Worm (Caenorhabditis elegans) whole organism, L3 larva: Measurements from ENCODE around the gene K10B2.4.
A peak's percentile ranks its signal among the peaks of the same experiment; 100 is the strongest.

Experiments used
- R02D3.7 ChIP-seq: fragments of 150-350 bp; optimal IDR thresholded peaks from 2 replicates; lab custom pipeline; 2014; ENCODE audit warnings: missing biosample characterization, missing genetic modification characterization
- ZK546.5 ChIP-seq: sonication (generic microtip); optimal IDR thresholded peaks from 2 replicates; lab custom pipeline; 2017; ENCODE audit warnings: missing biosample characterization, missing genetic modification characterization
- ceh-16 ChIP-seq: sonication (generic microtip); optimal IDR thresholded peaks from 2 replicates; lab custom pipeline; 2017; ENCODE audit warnings: missing biosample characterization, missing genetic modification characterization
- ceh-28 ChIP-seq: fragments of 150-350 bp; optimal IDR thresholded peaks from 2 replicates; lab custom pipeline; 2014; ENCODE audit warnings: missing biosample characterization, missing genetic modification reagents, missing genetic modification characterization
- ceh-82 ChIP-seq: fragments of 150-350 bp; optimal IDR thresholded peaks from 2 replicates; lab custom pipeline; 2014; ENCODE audit warnings: missing biosample characterization, missing genetic modification characterization
- ceh-9 ChIP-seq: sonication (generic microtip); optimal IDR thresholded peaks from 2 replicates; lab custom pipeline; 2018; ENCODE audit warnings: missing biosample characterization, missing genetic modification characterization
- daf-12 ChIP-seq: fragments of 150-350 bp; optimal IDR thresholded peaks from 2 replicates; lab custom pipeline; 2014; ENCODE audit warnings: missing biosample characterization, missing genetic modification reagents, missing genetic modification characterization
- elt-1 ChIP-seq: fragments of 150-350 bp; optimal IDR thresholded peaks from 2 replicates; lab custom pipeline; 2014; ENCODE audit warnings: missing biosample characterization, missing genetic modification characterization
- elt-2 ChIP-seq: sonication (generic microtip); optimal IDR thresholded peaks from 2 replicates; lab custom pipeline; 2016; ENCODE audit warnings: missing genetic modification reagents, mild to moderate bottlenecking, missing genetic modification characterization, missing compliant biosample characterization
- elt-3 ChIP-seq, 3 experiments: fragments of 150-350 bp in 1 of 3; sonication (generic microtip) in 2 of 3; optimal IDR thresholded peaks; 2 replicates in 2 of 3; 4 replicates in 1 of 3; lab custom pipeline; 2014 to 2017; ENCODE audit warnings: missing biosample characterization in 3 of 3, missing genetic modification characterization in 3 of 3
- eor-1 ChIP-seq, 2 experiments: fragments of 150-350 bp; optimal IDR thresholded peaks; 2 replicates each; lab custom pipeline; 2014 to 2018; ENCODE audit warnings: missing biosample characterization in 2 of 2, missing genetic modification characterization in 2 of 2
- fkh-10 ChIP-seq: sonication (generic microtip); optimal IDR thresholded peaks from 2 replicates; lab custom pipeline; 2017; ENCODE audit warnings: missing biosample characterization, missing genetic modification reagents, missing genetic modification characterization
- fkh-2 ChIP-seq: fragments of 150-350 bp; optimal IDR thresholded peaks from 2 replicates; lab custom pipeline; 2014; ENCODE audit warnings: missing biosample characterization, missing genetic modification reagents, missing genetic modification characterization
- fos-1 ChIP-seq: fragments of 150-350 bp; optimal IDR thresholded peaks from 2 replicates; lab custom pipeline; 2014; ENCODE audit warnings: missing biosample characterization, missing genetic modification characterization
- hmg-11 ChIP-seq: sonication (generic microtip); optimal IDR thresholded peaks from 2 replicates; lab custom pipeline; 2016; ENCODE audit warnings: missing genetic modification characterization, missing compliant biosample characterization
- lin-15B ChIP-seq: fragments of 150-350 bp; optimal IDR thresholded peaks from 2 replicates; lab custom pipeline; 2014; ENCODE audit warnings: missing biosample characterization, missing genetic modification characterization
- lin-39 ChIP-seq: fragments of 150-350 bp; optimal IDR thresholded peaks from 2 replicates; lab custom pipeline; 2018; ENCODE audit warnings: missing biosample characterization, missing genetic modification reagents, missing genetic modification characterization
- lsy-12 ChIP-seq: sonication (generic microtip); optimal IDR thresholded peaks from 2 replicates; lab custom pipeline; 2016; ENCODE audit warnings: mild to moderate bottlenecking, missing genetic modification characterization, missing compliant biosample characterization
- mdl-1 ChIP-seq: fragments of 150-350 bp; optimal IDR thresholded peaks from 2 replicates; lab custom pipeline; 2014; ENCODE audit warnings: missing biosample characterization, missing genetic modification characterization
- mml-1 ChIP-seq: fragments of 150-350 bp; sonication (generic microtip); optimal IDR thresholded peaks from 3 replicates; lab custom pipeline; 2014; ENCODE audit warnings: missing biosample characterization, missing genetic modification characterization
- nfya-1 ChIP-seq: sonication (generic microtip); optimal IDR thresholded peaks from 2 replicates; lab custom pipeline; 2017; ENCODE audit warnings: missing genetic modification characterization, mild to moderate bottlenecking, missing compliant biosample characterization, antibody characterized with exemption, moderate library complexity; ENCODE audit not compliant: insufficient read depth
- nhr-11 ChIP-seq: fragments of 150-350 bp; optimal IDR thresholded peaks from 2 replicates; lab custom pipeline; 2014; ENCODE audit warnings: missing biosample characterization, missing genetic modification characterization
- nhr-12 ChIP-seq: fragments of 150-350 bp; optimal IDR thresholded peaks from 2 replicates; lab custom pipeline; 2014; ENCODE audit warnings: missing biosample characterization, missing genetic modification characterization
- nhr-23 ChIP-seq: fragments of 150-350 bp; optimal IDR thresholded peaks from 2 replicates; lab custom pipeline; 2014; ENCODE audit warnings: missing biosample characterization, missing genetic modification reagents, missing genetic modification characterization
- nhr-25 ChIP-seq: sonication (generic microtip); optimal IDR thresholded peaks from 2 replicates; lab custom pipeline; 2017; ENCODE audit warnings: missing biosample characterization, missing genetic modification characterization
- nhr-28 ChIP-seq: fragments of 150-350 bp; optimal IDR thresholded peaks from 2 replicates; lab custom pipeline; 2014; ENCODE audit warnings: missing biosample characterization, missing genetic modification characterization
- nhr-43 ChIP-seq: sonication (generic microtip); optimal IDR thresholded peaks from 2 replicates; lab custom pipeline; 2016; ENCODE audit warnings: mild to moderate bottlenecking, missing genetic modification characterization, missing compliant biosample characterization; ENCODE audit not compliant: poor library complexity, severe bottlenecking
- nhr-67 ChIP-seq: fragments of 150-350 bp; optimal IDR thresholded peaks from 2 replicates; lab custom pipeline; 2014; ENCODE audit warnings: missing biosample characterization, missing genetic modification characterization
- nhr-76 ChIP-seq: fragments of 150-350 bp; sonication (generic microtip); optimal IDR thresholded peaks from 5 replicates; lab custom pipeline; 2014; ENCODE audit warnings: missing biosample characterization, missing genetic modification characterization
- nhr-77 ChIP-seq: fragments of 150-350 bp; optimal IDR thresholded peaks from 2 replicates; lab custom pipeline; 2014; ENCODE audit warnings: missing biosample characterization, missing genetic modification characterization
- pha-4 ChIP-seq: fragments of 150-350 bp; optimal IDR thresholded peaks from 2 replicates; lab custom pipeline; 2014; ENCODE audit warnings: missing biosample characterization, missing genetic modification reagents, missing genetic modification characterization
- pqm-1 ChIP-seq: fragments of 150-350 bp; optimal IDR thresholded peaks from 2 replicates; lab custom pipeline; 2017; ENCODE audit warnings: missing biosample characterization, missing genetic modification characterization, inconsistent platforms
- sea-2 ChIP-seq: fragments of 150-350 bp; sonication (generic microtip); optimal IDR thresholded peaks from 4 replicates; lab custom pipeline; 2014; ENCODE audit warnings: missing biosample characterization, missing genetic modification reagents, missing genetic modification characterization
- skn-1 ChIP-seq: fragments of 150-350 bp; optimal IDR thresholded peaks from 2 replicates; lab custom pipeline; 2014; ENCODE audit warnings: missing biosample characterization, missing genetic modification characterization
- tbx-2 ChIP-seq: sonication (generic microtip); optimal IDR thresholded peaks from 2 replicates; lab custom pipeline; 2016; ENCODE audit warnings: mild to moderate bottlenecking, missing genetic modification characterization, missing compliant biosample characterization
- unc-39 ChIP-seq: sonication (generic microtip); optimal IDR thresholded peaks from 4 replicates; lab custom pipeline; 2017; ENCODE audit warnings: missing biosample characterization, missing genetic modification characterization
- unc-62 ChIP-seq: fragments of 150-350 bp; sonication (generic microtip); optimal IDR thresholded peaks from 4 replicates; lab custom pipeline; 2014; ENCODE audit warnings: missing biosample characterization, missing genetic modification reagents, missing genetic modification characterization
- ztf-4 ChIP-seq: fragments of 150-350 bp; optimal IDR thresholded peaks from 2 replicates; lab custom pipeline; 2014; ENCODE audit warnings: missing biosample characterization, missing genetic modification characterization

Gene K10B2.4

ce11 chrII:6346551-6347079, 14.1 kb downstream of the K10B2.4 start (continued):
- peak; percentile 1 for TF ChIP-seq lin-39

- TF ChIP-seq nhr-76 (tag; lab: Kevin White, UChicago) (no peak), pha-4 (peak; percentile 55), nhr-43 (peak; percentile 6), elt-2 (tag; lab: Kevin White, UChicago) (peak; percentile 20), nhr-25 (tag; lab: Kevin White, UChicago) (peak; percentile 81), pqm-1 (tag; lab: Kevin White, UChicago) (peak; percentile 23), elt-1 (tag; lab: Kevin White, UChicago) (peak; percentile 58), nhr-12 (tag; lab: Kevin White, UChicago) (no peak)
- TF ChIP-seq, all 47 proteins: peak for 6
Measured at ce11 chrII:6345195-6346158, 15.3 kb downstream of the K10B2.4 start, which contains the start of gene C32D5.8. Gene C32D5.8, minus strand, starts transcription at chrII:6345964.

ce11 chrII:6344513-6344912, 16.2 kb downstream of the K10B2.4 start:
- TF ChIP-seq elt-2 (tag; lab: Kevin White, UChicago): no peak
- no peak for TF ChIP-seq ceh-28 (tag; lab: Kevin White, UChicago)
- TF ChIP-seq mml-1 (tag; lab: Kevin White, UChicago): no peak
- TF ChIP-seq ceh-16 (tag; lab: Kevin White, UChicago): no peak
- no peak for TF ChIP-seq nhr-11 (tag; lab: Kevin White, UChicago)
- TF ChIP-seq mdl-1 (tag; lab: Kevin White, UChicago): no peak
- no peak for TF ChIP-seq nhr-25 (tag; lab: Kevin White, UChicago)

- TF ChIP-seq ztf-4 (tag; lab: Kevin White, UChicago): no peak
- peak; percentile 41 for TF ChIP-seq nhr-23 (tag; lab: Kevin White, UChicago)
- TF ChIP-seq nfya-1 (tag; lab: Kevin White, UChicago): peak; percentile 23
- peak; percentile 13 for TF ChIP-seq nhr-25 (tag; lab: Kevin White, UChicago)
- TF ChIP-seq pha-4: peak; percentile 81
Measured at ce11 chrII:6343893-6344292, 16.9 kb downstream of the K10B2.4 start, which contains the start of gene txt-18. Gene txt-18, plus strand, starts transcription at chrII:6344072.

- TF ChIP-seq elt-2 (tag; lab: Kevin White, UChicago) (no peak), sea-2 (no peak), nhr-67 (no peak), nhr-43 (no peak), fkh-10 (GFP tag; lab: Kevin White, UChicago) (no peak), skn-1 (no peak), nhr-11 (tag; lab: Kevin White, UChicago) (no peak), ceh-9 (tag; lab: Kevin White, UChicago) (no peak), lin-39 (no peak), pqm-1 (tag; lab: Kevin White, UChicago) (no peak), ceh-82 (no peak), elt-3 (tag; optimal IDR thresholded peaks at IDR 0.05; lab: Kevin White, UChicago) (no peak), ztf-4 (tag; lab: Kevin White, UChicago) (no peak), ZK546.5 (tag; lab: Kevin White, UChicago) (no peak), nhr-77 (tag; lab: Kevin White, UChicago) (no peak), unc-62 (no peak), nhr-28 (no peak), hmg-11 (tag; lab: Kevin White, UChicago) (no peak)
Measured at ce11 chrII:6342455-6342854, 18.3 kb downstream of the K10B2.4 start.

- TF ChIP-seq eor-1 (tag; optimal IDR thresholded peaks at IDR 0.05; lab: Kevin White, UChicago) (no peak), ceh-28 (tag; lab: Kevin White, UChicago) (no peak), tbx-2 (tag; lab: Kevin White, UChicago) (no peak), elt-3 (tag; optimal IDR thresholded peaks at IDR 0.05; lab: Kevin White, UChicago) (no peak), nhr-43 (no peak), fkh-2 (tag; lab: Kevin White, UChicago) (no peak), fkh-10 (GFP tag; lab: Kevin White, UChicago) (no peak), lsy-12 (tag; lab: Kevin White, UChicago) (no peak), nhr-76 (tag; lab: Kevin White, UChicago) (no peak), elt-2 (tag; lab: Kevin White, UChicago) (no peak), unc-62 (no peak), lin-15B (no peak), mdl-1 (tag; lab: Kevin White, UChicago) (no peak), nhr-67 (no peak), nhr-23 (tag; lab: Kevin White, UChicago) (peak; percentile 73), pha-4 (peak; percentile 25), R02D3.7 (no peak), unc-39 (tag; lab: Kevin White, UChicago) (no peak), nhr-28 (no peak), nhr-77 (tag; lab: Kevin White, UChicago) (no peak), pqm-1 (tag; lab: Kevin White, UChicago) (peak; percentile 57), daf-12 (no peak), fos-1 (tag; lab: Kevin White, UChicago) (no peak)
Measured at ce11 chrII:6341076-6341475, 19.7 kb downstream of the K10B2.4 start.
